Fruit fly (Drosophila melanogaster) whole organism, embryonic: ENCODE results near the gene CG3726.

ENCODE experiments used
- ATbp ChIP-seq: fragments of 200-800 bp; sonication (Bioruptor generic); optimal IDR thresholded peaks from 2 replicates; lab custom pipeline; 2017; ENCODE audit warnings: missing biosample characterization, mild to moderate bottlenecking, missing genetic modification characterization, missing genetic modification reagents
- Atf6 ChIP-seq: fragments of 200-800 bp; sonication (Bioruptor generic); IDR thresholded peaks from 2 replicates; pipeline ENCODE4 v1.3.6; 2022; ENCODE audit warnings: missing biosample characterization, missing genetic modification characterization
- B-H2 ChIP-seq: fragments of 200-800 bp; sonication (Bioruptor generic); optimal IDR thresholded peaks from 2 replicates; lab custom pipeline; 2018; ENCODE audit warnings: missing biosample characterization, mild to moderate bottlenecking, missing genetic modification characterization
- Bgb ChIP-seq: fragments of 200-800 bp; sonication (Bioruptor generic); IDR thresholded peaks from 2 replicates; pipeline ENCODE4 v1.3.6; 2022; ENCODE audit warnings: missing biosample characterization, missing genetic modification characterization; ENCODE audit not compliant: partially characterized antibody
- CG10543 ChIP-seq: fragments of 200-800 bp; sonication (Bioruptor generic); optimal IDR thresholded peaks from 3 replicates; lab custom pipeline; 2017; ENCODE audit warnings: missing biosample characterization, mild to moderate bottlenecking, missing genetic modification characterization, moderate library complexity
- CG10565 ChIP-seq: fragments of 200-800 bp; sonication (Bioruptor generic); optimal IDR thresholded peaks from 3 replicates; lab custom pipeline; 2016; ENCODE audit warnings: missing biosample characterization, mild to moderate bottlenecking, missing genetic modification characterization
- CG10654 ChIP-seq: fragments of 200-800 bp; sonication (Bioruptor generic); optimal IDR thresholded peaks from 2 replicates; lab custom pipeline; 2016; ENCODE audit warnings: missing biosample characterization, missing genetic modification characterization
- CG14710 ChIP-seq: fragments of 200-800 bp; sonication (Bioruptor generic); optimal IDR thresholded peaks from 3 replicates; lab custom pipeline; 2019; ENCODE audit warnings: missing biosample characterization, mild to moderate bottlenecking, missing genetic modification characterization, moderate library complexity
- CG1529 ChIP-seq: fragments of 200-800 bp; sonication (Bioruptor generic); optimal IDR thresholded peaks from 3 replicates; lab custom pipeline; 2018; ENCODE audit warnings: missing biosample characterization, missing genetic modification characterization
- CG1602 ChIP-seq: fragments of 200-800 bp; sonication (Bioruptor generic); optimal IDR thresholded peaks from 3 replicates; lab custom pipeline; 2016; ENCODE audit warnings: missing biosample characterization, missing genetic modification characterization
- CG17186 ChIP-seq: fragments of 200-800 bp; sonication (Bioruptor generic); optimal IDR thresholded peaks from 3 replicates; lab custom pipeline; 2017; ENCODE audit warnings: missing biosample characterization, missing genetic modification reagents, missing genetic modification characterization
- CG3281 ChIP-seq: fragments of 200-800 bp; sonication (Bioruptor generic); optimal IDR thresholded peaks from 3 replicates; lab custom pipeline; 2017; ENCODE audit warnings: missing biosample characterization, mild to moderate bottlenecking, missing genetic modification characterization
- CG43689 ChIP-seq: fragments of 200-800 bp; sonication (Bioruptor generic); IDR thresholded peaks from 2 replicates; pipeline ENCODE4 v1.3.6; 2022; ENCODE audit warnings: missing biosample characterization, missing genetic modification characterization
- CG7928 ChIP-seq: fragments of 200-800 bp; sonication (Bioruptor generic); optimal IDR thresholded peaks from 2 replicates; lab custom pipeline; 2017; ENCODE audit warnings: missing biosample characterization, mild to moderate bottlenecking, missing genetic modification characterization
- CG8359 ChIP-seq: fragments of 200-800 bp; sonication (Bioruptor generic); optimal IDR thresholded peaks from 2 replicates; lab custom pipeline; 2017; ENCODE audit warnings: missing biosample characterization, mild to moderate bottlenecking, missing genetic modification characterization, borderline replicate concordance
- CG8924 ChIP-seq: fragments of 200-800 bp; optimal IDR thresholded peaks from 3 replicates; lab custom pipeline; 2019; ENCODE audit warnings: missing biosample characterization, mild to moderate bottlenecking, missing genetic modification characterization, moderate library complexity
- CG8944 ChIP-seq: fragments of 200-800 bp; sonication (Bioruptor generic); optimal IDR thresholded peaks from 3 replicates; lab custom pipeline; 2016; ENCODE audit warnings: missing biosample characterization, missing genetic modification characterization
- CG9727 ChIP-seq: fragments of 200-800 bp; sonication (Bioruptor generic); optimal IDR thresholded peaks from 3 replicates; lab custom pipeline; 2017; ENCODE audit warnings: missing biosample characterization, mild to moderate bottlenecking, missing genetic modification characterization
- Dll ChIP-seq: fragments of 200-800 bp; sonication (Bioruptor generic); IDR thresholded peaks from 4 replicates; pipeline ENCODE4 v1.3.6; 2022; ENCODE audit warnings: missing biosample characterization, missing genetic modification characterization; ENCODE audit not compliant: partially characterized antibody
- Doc3 ChIP-seq: fragments of 200-800 bp; sonication (Bioruptor generic); IDR thresholded peaks from 3 replicates; pipeline ENCODE4 v1.3.6; 2022; ENCODE audit warnings: missing biosample characterization, missing genetic modification characterization; ENCODE audit not compliant: partially characterized antibody
- Hr78 ChIP-seq, 2 experiments: fragments of 200-800 bp in 1 of 2; fragments of >200 bp in 1 of 2; sonication (Bioruptor generic) in 1 of 2; optimal IDR thresholded peaks; 2 replicates each; lab custom pipeline; 2017 to 2019; ENCODE audit warnings: missing biosample characterization in 2 of 2, missing genetic modification characterization in 2 of 2, mild to moderate bottlenecking in 1 of 2, moderate library complexity in 1 of 2
- NC2β ChIP-seq: fragments of 200-800 bp; sonication (Bioruptor generic); optimal IDR thresholded peaks from 2 replicates; lab custom pipeline; 2016; ENCODE audit warnings: missing biosample characterization, missing genetic modification characterization
- Pdp1 ChIP-seq, 2 experiments: fragments of 200-800 bp; sonication (Bioruptor generic); optimal IDR thresholded peaks; 3 replicates each; lab custom pipeline; 2016; ENCODE audit warnings: missing biosample characterization in 2 of 2, missing genetic modification characterization in 2 of 2, mild to moderate bottlenecking in 1 of 2, moderate library complexity in 1 of 2
- Sry-β ChIP-seq: fragments of 200-800 bp; sonication (Bioruptor generic); optimal IDR thresholded peaks from 2 replicates; lab custom pipeline; 2018; ENCODE audit warnings: missing biosample characterization, mild to moderate bottlenecking, missing genetic modification characterization, moderate library complexity
- Ssrp ChIP-seq: fragments of 200-800 bp; sonication (Bioruptor generic); optimal IDR thresholded peaks from 2 replicates; lab custom pipeline; 2018; ENCODE audit warnings: missing biosample characterization, mild to moderate bottlenecking, missing genetic modification characterization, moderate library complexity
- Stat92E ChIP-seq, 3 experiments: fragments of >200 bp in 2 of 3; fragments of 200-800 bp in 1 of 3; sonication (Bioruptor generic) in 1 of 3; optimal IDR thresholded peaks; 2 replicates each; lab custom pipeline; 2017 to 2019; ENCODE audit warnings: missing biosample characterization in 3 of 3, missing genetic modification characterization in 3 of 3, mild to moderate bottlenecking in 1 of 3, moderate library complexity in 1 of 3
- Tbp ChIP-seq: fragments of >200 bp; optimal IDR thresholded peaks from 2 replicates; lab custom pipeline; 2018; ENCODE audit warnings: missing biosample characterization, missing genetic modification characterization
- Trl ChIP-seq, 3 experiments: fragments of >200 bp in 2 of 3; fragments of 200-800 bp in 1 of 3; sonication (Bioruptor generic) in 1 of 3; optimal IDR thresholded peaks; 2 replicates in 1 of 3; 3 replicates in 2 of 3; lab custom pipeline; 2016 to 2017; ENCODE audit warnings: missing biosample characterization in 1 of 3, missing genetic modification characterization in 1 of 3
- aop ChIP-seq: fragments of 200-800 bp; sonication (Bioruptor generic); IDR thresholded peaks from 2 replicates; pipeline ENCODE4 v1.3.6; 2022; ENCODE audit warnings: missing biosample characterization, missing genetic modification characterization
- ato ChIP-seq: fragments of 200-800 bp; sonication (Bioruptor generic); IDR thresholded peaks from 2 replicates; pipeline ENCODE4 v1.3.6; 2022; ENCODE audit warnings: missing biosample characterization, missing genetic modification characterization; ENCODE audit not compliant: partially characterized antibody
- az2 ChIP-seq: fragments of 200-800 bp; sonication (Bioruptor generic); optimal IDR thresholded peaks from 3 replicates; lab custom pipeline; 2016; ENCODE audit warnings: missing biosample characterization, missing genetic modification characterization
- crol ChIP-seq: fragments of 200-800 bp; sonication (Bioruptor generic); IDR thresholded peaks from 2 replicates; pipeline ENCODE4 v1.3.6; 2022; ENCODE audit warnings: missing biosample characterization, missing genetic modification characterization
- dan ChIP-seq: fragments of 200-800 bp; sonication (Bioruptor generic); IDR thresholded peaks from 2 replicates; pipeline ENCODE4 v1.3.6; 2022; ENCODE audit warnings: missing biosample characterization, missing genetic modification characterization
- fd102C ChIP-seq: fragments of 200-800 bp; sonication (Bioruptor generic); optimal IDR thresholded peaks from 2 replicates; lab custom pipeline; 2018; ENCODE audit warnings: missing biosample characterization, mild to moderate bottlenecking, missing genetic modification characterization, moderate library complexity
- gcm2 ChIP-seq: fragments of 200-800 bp; sonication (Bioruptor generic); optimal IDR thresholded peaks from 2 replicates; lab custom pipeline; 2016; ENCODE audit warnings: missing biosample characterization, missing genetic modification characterization
- gem ChIP-seq: fragments of 200-800 bp; sonication (Bioruptor generic); optimal IDR thresholded peaks from 2 replicates; lab custom pipeline; 2019; ENCODE audit warnings: missing biosample characterization, mild to moderate bottlenecking, missing genetic modification characterization, moderate library complexity
- nerfin-1 ChIP-seq: fragments of 200-800 bp; sonication (Bioruptor generic); optimal IDR thresholded peaks from 3 replicates; lab custom pipeline; 2019; ENCODE audit warnings: missing biosample characterization, mild to moderate bottlenecking, missing genetic modification characterization, moderate library complexity
- nom ChIP-seq: fragments of 200-800 bp; sonication (Bioruptor generic); optimal IDR thresholded peaks from 2 replicates; lab custom pipeline; 2017; ENCODE audit warnings: missing biosample characterization, missing genetic modification characterization, mild to moderate bottlenecking, moderate library complexity, missing genetic modification reagents
- oc ChIP-seq: fragments of 200-800 bp; sonication (Bioruptor generic); optimal IDR thresholded peaks from 2 replicates; lab custom pipeline; 2018; ENCODE audit warnings: missing biosample characterization, mild to moderate bottlenecking, missing genetic modification characterization, moderate library complexity
- onecut ChIP-seq: fragments of 200-800 bp; sonication (Bioruptor generic); IDR thresholded peaks from 2 replicates; pipeline ENCODE4 v1.3.6; 2022; ENCODE audit warnings: missing biosample characterization, missing genetic modification characterization
- pb ChIP-seq: fragments of 200-800 bp; sonication (Bioruptor generic); optimal IDR thresholded peaks from 3 replicates; lab custom pipeline; 2016; ENCODE audit warnings: missing biosample characterization, missing genetic modification characterization
- ranshi ChIP-seq: fragments of 200-800 bp; sonication (Bioruptor generic); IDR thresholded peaks from 2 replicates; pipeline ENCODE4 v1.3.6; 2022; ENCODE audit warnings: missing biosample characterization, missing genetic modification characterization
- ro ChIP-seq: fragments of 200-800 bp; sonication (Bioruptor generic); IDR thresholded peaks from 2 replicates; pipeline ENCODE4 v1.3.6; 2022; ENCODE audit warnings: missing biosample characterization, missing genetic modification characterization
- sqz ChIP-seq: fragments of 200-800 bp; sonication (Bioruptor generic); optimal IDR thresholded peaks from 3 replicates; lab custom pipeline; 2018; ENCODE audit warnings: missing biosample characterization, mild to moderate bottlenecking, missing genetic modification characterization
- ssp ChIP-seq: fragments of 200-800 bp; sonication (Bioruptor generic); IDR thresholded peaks from 2 replicates; pipeline ENCODE4 v1.3.6; 2022; ENCODE audit warnings: missing biosample characterization, missing genetic modification characterization
- toy ChIP-seq: fragments of 200-800 bp; sonication (Bioruptor generic); IDR thresholded peaks from 2 replicates; pipeline ENCODE4 v1.3.6; 2022; ENCODE audit warnings: missing biosample characterization, missing genetic modification characterization
- trh ChIP-seq: fragments of 200-800 bp; sonication (Bioruptor generic); optimal IDR thresholded peaks from 2 replicates; lab custom pipeline; 2016; ENCODE audit warnings: missing biosample characterization, missing genetic modification characterization
- yki ChIP-seq: fragments of >200 bp; optimal IDR thresholded peaks from 3 replicates; lab custom pipeline; 2018

Gene CG3726

dm6 chrX:5895821-5896550, 20.9 kb upstream of the CG3726 start (continued):
- no peak for TF ChIP-seq Dll (GFP tag; lab: Robert Waterston, UW)
- TF ChIP-seq CG1602 (GFP tag; lab: Kevin White, UChicago): peak; percentile 83
- TF ChIP-seq CG8944 (GFP tag; lab: Kevin White, UChicago): peak; percentile 88
- peak; percentile 90 for TF ChIP-seq ranshi (GFP tag; lab: Robert Waterston, UW)
- TF ChIP-seq az2 (GFP tag; lab: Kevin White, UChicago): peak; percentile 92
- peak; percentile 91 for TF ChIP-seq gem (tag; lab: Kevin White, UChicago)
- TF ChIP-seq CG10565 (GFP tag; lab: Kevin White, UChicago): peak; percentile 73
- TF ChIP-seq CG3281 (GFP tag; lab: Kevin White, UChicago): peak; percentile 75
- peak; percentile 32 for TF ChIP-seq Sry-β (GFP tag; lab: Kevin White, UChicago)
- peak; percentile 69 for TF ChIP-seq dan (GFP tag; lab: Robert Waterston, UW)
- TF ChIP-seq yki: no peak
- peak in 1 of 2 experiments; percentile 79 for TF ChIP-seq Hr78 (GFP tag; optimal IDR thresholded peaks at IDR 0.05; lab: Kevin White, UChicago)
- peak; percentile 83 to 89 for TF ChIP-seq Pdp1 (GFP tag; optimal IDR thresholded peaks at IDR 0.05; lab: Kevin White, UChicago)
- peak; percentile 86 for TF ChIP-seq CG10654 (GFP tag; lab: Kevin White, UChicago)
- TF ChIP-seq ATbp: peak; percentile 95
- peak; percentile 89 for TF ChIP-seq CG8924
- TF ChIP-seq B-H2 (GFP tag; lab: Kevin White, UChicago): no peak
- TF ChIP-seq Ssrp: peak; percentile 90
- peak; percentile 92 for TF ChIP-seq CG1529 (GFP tag; lab: Kevin White, UChicago)
- TF ChIP-seq toy (GFP tag; lab: Robert Waterston, UW): peak; percentile 79
- peak; percentile 87 for TF ChIP-seq sqz (GFP tag; lab: Kevin White, UChicago)
- TF ChIP-seq onecut (GFP tag; lab: Robert Waterston, UW): peak; percentile 87
- TF ChIP-seq CG10543: no peak
- peak; percentile 84 for TF ChIP-seq pb (GFP tag; lab: Kevin White, UChicago)
- TF ChIP-seq Bgb: no peak
- peak; percentile 45; the same call in 1 of the 2 replicates for TF ChIP-seq CG43689
- peak; percentile 93 for TF ChIP-seq oc (tag; lab: Kevin White, UChicago)
- TF ChIP-seq CG9727 (GFP tag; lab: Kevin White, UChicago): peak; percentile 78
- peak; percentile 81; the same call in 1 of the 2 replicates for TF ChIP-seq aop (GFP tag; lab: Robert Waterston, UW)
- peak; percentile 80 for TF ChIP-seq crol
- no peak for TF ChIP-seq Trl (optimal IDR thresholded peaks at IDR 0.05; lab: Kevin White, UChicago)
- peak; percentile 84 for TF ChIP-seq Trl (GFP tag; optimal IDR thresholded peaks at IDR 0.05; lab: Kevin White, UChicago)
- no peak for TF ChIP-seq Tbp (GFP tag; lab: Kevin White, UChicago)
- TF ChIP-seq Atf6 (GFP tag; lab: Robert Waterston, UW): peak; percentile 81
- peak; percentile 57 for TF ChIP-seq trh (GFP tag; lab: Kevin White, UChicago)
- TF ChIP-seq nerfin-1 (tag; lab: Kevin White, UChicago): peak; percentile 81
- peak; percentile 76 for TF ChIP-seq CG17186
- no peak for TF ChIP-seq fd102C (GFP tag; lab: Kevin White, UChicago)
- peak; percentile 99 for TF ChIP-seq nom (GFP tag; lab: Kevin White, UChicago)
- TF ChIP-seq gcm2 (GFP tag; lab: Kevin White, UChicago): peak; percentile 74
- peak; percentile 88 for TF ChIP-seq NC2β (GFP tag; lab: Kevin White, UChicago)
- peak; percentile 82 for TF ChIP-seq CG14710
- TF ChIP-seq ro (GFP tag; lab: Robert Waterston, UW): peak; percentile 80
- TF ChIP-seq ssp (GFP tag; lab: Robert Waterston, UW): peak; percentile 83
- no peak for TF ChIP-seq Doc3 (GFP tag; lab: Robert Waterston, UW)
- peak; percentile 77 for TF ChIP-seq CG8359 (GFP tag; lab: Kevin White, UChicago)
- peak in 1 of 3 experiments; percentile 59 for TF ChIP-seq Stat92E (GFP tag; optimal IDR thresholded peaks at IDR 0.05; lab: Kevin White, UChicago)
- TF ChIP-seq ato: no peak
- peak; percentile 57 for TF ChIP-seq CG7928
